Fruit fly (Drosophila melanogaster): Measurements from ENCODE around the gene vari.

DNA sequence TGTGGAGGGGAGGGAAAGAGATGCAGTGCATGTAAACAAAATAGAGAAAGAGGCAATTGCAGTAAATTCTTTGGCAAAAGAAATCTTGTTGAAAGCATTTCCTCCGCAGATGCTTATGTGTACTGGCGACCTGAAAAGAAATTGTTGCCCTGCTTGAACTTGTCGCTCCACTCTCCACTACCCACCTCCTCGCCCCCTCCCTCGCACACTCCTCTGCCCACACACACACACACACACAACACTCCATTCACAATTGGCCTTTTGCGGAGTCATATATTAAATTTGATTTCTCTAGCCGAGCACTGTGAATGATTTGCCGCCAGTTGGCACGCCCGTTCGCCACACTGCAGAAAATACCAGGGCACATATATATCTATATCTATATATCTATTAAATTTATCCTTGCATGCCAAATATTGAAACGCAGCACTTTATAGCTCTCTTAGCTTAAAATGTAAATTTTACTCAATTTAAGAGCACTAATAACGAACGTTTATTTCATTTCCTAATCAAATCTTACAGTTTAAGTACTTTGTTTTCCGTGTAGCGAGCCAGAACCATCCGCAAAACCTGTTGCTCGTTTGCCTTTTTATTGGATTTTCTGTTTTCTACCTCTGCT is 37.9 kb downstream of the vari start:
- no peak for TF ChIP-seq usp (GFP tag; optimal IDR thresholded peaks at IDR 0.05)
- no peak for TF ChIP-seq Dll (optimal IDR thresholded peaks at IDR 0.05)
- TF ChIP-seq pan (optimal IDR thresholded peaks at IDR 0.05): no peak
- TF ChIP-seq psq (optimal IDR thresholded peaks at IDR 0.05): no peak

All from whole organism.